Worm (Caenorhabditis elegans) whole organism, L4 larva: ENCODE results near the gene cnc-7.
A peak's percentile ranks its signal among the peaks of the same experiment; 100 is the strongest.

Experiments used
- F10B5.3 ChIP-seq: sonication (generic microtip); optimal IDR thresholded peaks from 2 replicates; lab custom pipeline; 2016; ENCODE audit warnings: mild to moderate bottlenecking, missing genetic modification characterization, missing compliant biosample characterization
- T26A8.4 ChIP-seq: fragments of 200-800 bp; sonication (Bioruptor generic); IDR thresholded peaks from 2 replicates; pipeline ENCODE4 v1.3.6; 2022; ENCODE audit warnings: missing genetic modification characterization, missing compliant biosample characterization
- Y105C5A.15 ChIP-seq: fragments of 200-800 bp; sonication (Bioruptor generic); IDR thresholded peaks from 2 replicates; pipeline ENCODE4 v1.3.6; 2022; ENCODE audit warnings: missing genetic modification characterization, missing compliant biosample characterization
- Y5F2A.4 ChIP-seq: fragments of 200-800 bp; sonication (Bioruptor generic); optimal IDR thresholded peaks from 2 replicates; lab custom pipeline; 2018; ENCODE audit warnings: mild to moderate bottlenecking, missing genetic modification characterization, missing compliant biosample characterization
- Y75B8A.6 ChIP-seq: fragments of 200-800 bp; sonication (Bioruptor generic); IDR thresholded peaks from 2 replicates; pipeline ENCODE4 v1.3.6; 2022; ENCODE audit warnings: missing genetic modification reagents, missing genetic modification characterization, missing compliant biosample characterization
- ZK546.5 ChIP-seq, 2 experiments: sonication (generic microtip); optimal IDR thresholded peaks; 2 replicates each; lab custom pipeline; 2017; ENCODE audit warnings: missing biosample characterization in 2 of 2, missing genetic modification characterization in 2 of 2
- aha-1 ChIP-seq: fragments of 150-350 bp; peaks from one replicate; lab custom pipeline; 2014; ENCODE audit warnings: missing biosample characterization, missing genetic modification characterization
- ama-1 ChIP-seq: fragments of 150-350 bp; optimal IDR thresholded peaks from 2 replicates; lab custom pipeline; 2014; ENCODE audit warnings: inconsistent platforms, mixed read lengths
- ceh-28 ChIP-seq: fragments of 150-350 bp; optimal IDR thresholded peaks from 2 replicates; lab custom pipeline; 2014; ENCODE audit warnings: missing biosample characterization, missing genetic modification reagents, missing genetic modification characterization
- ceh-62 ChIP-seq: sonication (generic microtip); optimal IDR thresholded peaks from 2 replicates; lab custom pipeline; 2017; ENCODE audit warnings: missing biosample characterization, missing genetic modification characterization
- ceh-82 ChIP-seq: sonication (generic microtip); optimal IDR thresholded peaks from 2 replicates; lab custom pipeline; 2017; ENCODE audit warnings: missing biosample characterization, missing genetic modification characterization
- ctbp-1 ChIP-seq: fragments of 200-800 bp; sonication (Bioruptor generic); IDR thresholded peaks from 2 replicates; pipeline ENCODE4 v1.3.6; 2022; ENCODE audit warnings: missing genetic modification reagents, missing genetic modification characterization, missing compliant biosample characterization
- daf-12 ChIP-seq: fragments of 150-350 bp; optimal IDR thresholded peaks from 2 replicates; lab custom pipeline; 2014; ENCODE audit warnings: missing biosample characterization, missing genetic modification reagents, missing genetic modification characterization
- daf-16 ChIP-seq, 3 experiments: sonication (generic microtip); optimal IDR thresholded peaks; 2 replicates each; lab custom pipeline; 2016 to 2017; ENCODE audit warnings: missing genetic modification characterization in 3 of 3, missing genetic modification reagents in 3 of 3, mild to moderate bottlenecking in 2 of 3, missing compliant biosample characterization in 2 of 3, missing biosample characterization in 1 of 3, moderate library complexity in 1 of 3
- daf-8 ChIP-seq: fragments of 200-800 bp; sonication (Bioruptor generic); IDR thresholded peaks from 2 replicates; pipeline ENCODE4 v1.3.6; 2022; ENCODE audit warnings: missing genetic modification characterization, missing compliant biosample characterization
- dmd-6 ChIP-seq: fragments of 200-800 bp; sonication (Bioruptor generic); IDR thresholded peaks from 2 replicates; pipeline ENCODE4 v1.3.6; 2022; ENCODE audit warnings: missing genetic modification reagents, missing genetic modification characterization, missing compliant biosample characterization
- dmd-8 ChIP-seq: fragments of 200-800 bp; sonication (Bioruptor generic); IDR thresholded peaks from 2 replicates; pipeline ENCODE4 v1.3.6; 2022; ENCODE audit warnings: missing genetic modification characterization, missing compliant biosample characterization
- dmd-9 ChIP-seq: fragments of 200-800 bp; sonication (Bioruptor generic); IDR thresholded peaks from 2 replicates; pipeline ENCODE4 v1.3.6; 2022; ENCODE audit warnings: missing genetic modification reagents, missing genetic modification characterization, missing compliant biosample characterization
- egl-27 ChIP-seq: sonication (generic microtip); optimal IDR thresholded peaks from 3 replicates; lab custom pipeline; 2017; ENCODE audit warnings: missing biosample characterization, missing genetic modification reagents, missing genetic modification characterization
- fkh-10 ChIP-seq: fragments of 150-350 bp; optimal IDR thresholded peaks from 2 replicates; lab custom pipeline; 2014; ENCODE audit warnings: missing biosample characterization, missing genetic modification reagents, missing genetic modification characterization
- hif-1 ChIP-seq, 2 experiments: sonication (generic microtip); optimal IDR thresholded peaks; 2 replicates each; lab custom pipeline; 2016 to 2017; ENCODE audit warnings: missing compliant biosample characterization in 2 of 2, missing genetic modification characterization in 2 of 2, missing genetic modification reagents in 2 of 2, missing genotype in 2 of 2, mild to moderate bottlenecking in 1 of 2
- hlh-11 ChIP-seq: fragments of 200-800 bp; sonication (Bioruptor generic); optimal IDR thresholded peaks from 2 replicates; lab custom pipeline; 2018; ENCODE audit warnings: mild to moderate bottlenecking, missing genetic modification characterization, missing compliant biosample characterization
- hlh-30 ChIP-seq: sonication (generic microtip); optimal IDR thresholded peaks from 2 replicates; lab custom pipeline; 2017; ENCODE audit warnings: antibody characterized with exemption, mild to moderate bottlenecking, missing genetic modification characterization, missing compliant biosample characterization; ENCODE audit not compliant: insufficient read depth
- lin-15B ChIP-seq: fragments of 150-350 bp; sonication (generic microtip); optimal IDR thresholded peaks from 3 replicates; lab custom pipeline; 2014; ENCODE audit warnings: missing biosample characterization, missing genetic modification characterization
- lin-39 ChIP-seq: fragments of 150-350 bp; optimal IDR thresholded peaks from 2 replicates; lab custom pipeline; 2014; ENCODE audit warnings: missing biosample characterization, missing genetic modification reagents, missing genetic modification characterization
- lir-3 ChIP-seq: sonication (generic microtip); optimal IDR thresholded peaks from 2 replicates; lab custom pipeline; 2016; ENCODE audit warnings: mild to moderate bottlenecking, missing genetic modification characterization, missing compliant biosample characterization
- madf-5 ChIP-seq, 2 experiments: fragments of 200-800 bp; sonication (Bioruptor generic); IDR thresholded peaks; 2 replicates each; pipeline ENCODE4 v1.3.6; 2022; ENCODE audit warnings: missing compliant biosample characterization in 2 of 2, missing genetic modification characterization in 2 of 2
- madf-9 ChIP-seq: fragments of 200-800 bp; sonication (Bioruptor generic); conservative IDR thresholded peaks from 2 replicates; pipeline ENCODE4 v1.3.6; 2022; ENCODE audit warnings: missing genetic modification reagents, missing genetic modification characterization, missing compliant biosample characterization
- mdl-1 ChIP-seq, 2 experiments: fragments of 150-350 bp in 1 of 2; sonication (generic microtip) in 1 of 2; optimal IDR thresholded peaks; 2 replicates each; lab custom pipeline; 2014 to 2017; ENCODE audit warnings: missing biosample characterization in 2 of 2, missing genetic modification characterization in 2 of 2
- mdt-29 ChIP-seq: fragments of 200-800 bp; sonication (Bioruptor generic); IDR thresholded peaks from 2 replicates; pipeline ENCODE4 v1.3.6; 2022; ENCODE audit warnings: missing genetic modification reagents, missing genetic modification characterization, missing compliant biosample characterization
- mep-1 ChIP-seq: fragments of 150-350 bp; sonication (generic microtip); optimal IDR thresholded peaks from 3 replicates; lab custom pipeline; 2014; ENCODE audit warnings: missing biosample characterization, missing genetic modification characterization
- nhr-10 ChIP-seq: fragments of 150-350 bp; optimal IDR thresholded peaks from 2 replicates; lab custom pipeline; 2014; ENCODE audit warnings: missing biosample characterization, missing genetic modification characterization
- nhr-11 ChIP-seq: fragments of 150-350 bp; optimal IDR thresholded peaks from 2 replicates; lab custom pipeline; 2014; ENCODE audit warnings: missing biosample characterization, missing genetic modification characterization
- nhr-25 ChIP-seq: sonication (generic microtip); optimal IDR thresholded peaks from 2 replicates; lab custom pipeline; 2017; ENCODE audit warnings: missing genetic modification characterization, mild to moderate bottlenecking, missing compliant biosample characterization, antibody characterized with exemption, moderate library complexity, borderline replicate concordance; ENCODE audit not compliant: insufficient read depth
- nhr-28 ChIP-seq: fragments of 150-350 bp; optimal IDR thresholded peaks from 2 replicates; lab custom pipeline; 2014; ENCODE audit warnings: missing biosample characterization, missing genetic modification characterization
- nhr-6 ChIP-seq: fragments of 150-350 bp; optimal IDR thresholded peaks from 2 replicates; lab custom pipeline; 2014; ENCODE audit warnings: missing biosample characterization, missing genetic modification characterization
- nhr-77 ChIP-seq: fragments of 150-350 bp; optimal IDR thresholded peaks from 2 replicates; lab custom pipeline; 2014; ENCODE audit warnings: missing biosample characterization, missing genetic modification characterization
- php-3 ChIP-seq: fragments of 200-800 bp; sonication (Bioruptor generic); IDR thresholded peaks from 2 replicates; pipeline ENCODE4 v1.3.6; 2022; ENCODE audit warnings: missing genetic modification reagents, missing genetic modification characterization, missing compliant biosample characterization
- rbr-2 ChIP-seq: sonication (generic microtip); optimal IDR thresholded peaks from 2 replicates; lab custom pipeline; 2016; ENCODE audit warnings: missing genotype, missing genetic modification characterization, missing compliant biosample characterization
- saeg-2 ChIP-seq: fragments of 200-800 bp; sonication (Bioruptor generic); IDR thresholded peaks from 2 replicates; pipeline ENCODE4 v1.3.6; 2022; ENCODE audit warnings: missing genetic modification reagents, missing genetic modification characterization, missing compliant biosample characterization
- set-16 ChIP-seq: fragments of 200-800 bp; sonication (Bioruptor generic); IDR thresholded peaks from 2 replicates; pipeline ENCODE4 v1.3.6; 2022; ENCODE audit warnings: missing genetic modification reagents, missing genetic modification characterization, missing compliant biosample characterization
- skn-1 ChIP-seq: fragments of 150-350 bp; optimal IDR thresholded peaks from 2 replicates; lab custom pipeline; 2014; ENCODE audit warnings: missing biosample characterization, missing genetic modification characterization
- spr-3 ChIP-seq: fragments of 200-800 bp; sonication (Bioruptor generic); optimal IDR thresholded peaks from 2 replicates; lab custom pipeline; 2018; ENCODE audit warnings: mild to moderate bottlenecking, missing genetic modification characterization, missing compliant biosample characterization
- tag-97 ChIP-seq: fragments of 200-800 bp; sonication (Bioruptor generic); IDR thresholded peaks from 2 replicates; pipeline ENCODE4 v1.3.6; 2022; ENCODE audit warnings: missing genetic modification characterization, missing compliant biosample characterization
- tra-1 ChIP-seq: fragments of 200-800 bp; sonication (Bioruptor generic); IDR thresholded peaks from 2 replicates; pipeline ENCODE4 v1.3.6; 2022; ENCODE audit warnings: missing genetic modification reagents, missing genetic modification characterization, missing compliant biosample characterization
- unc-130 ChIP-seq: sonication (generic microtip); optimal IDR thresholded peaks from 2 replicates; lab custom pipeline; 2016; ENCODE audit warnings: missing genetic modification reagents, missing genetic modification characterization, missing compliant biosample characterization
- unc-39 ChIP-seq: sonication (generic microtip); optimal IDR thresholded peaks from 2 replicates; lab custom pipeline; 2017; ENCODE audit warnings: missing biosample characterization, missing genetic modification characterization
- unc-62 ChIP-seq, 3 experiments: fragments of 150-350 bp in 1 of 3; sonication (generic microtip); optimal IDR thresholded peaks in 2 of 3; peaks in 1 of 3; 1 replicate in 1 of 3; 2 replicates in 2 of 3; lab custom pipeline; 2014 to 2017; ENCODE audit warnings: missing biosample characterization in 3 of 3, missing genetic modification characterization in 3 of 3, missing genetic modification reagents in 3 of 3, missing genotype in 1 of 3
- zfp-2 ChIP-seq: sonication (generic microtip); optimal IDR thresholded peaks from 2 replicates; lab custom pipeline; 2016; ENCODE audit warnings: mild to moderate bottlenecking, missing genetic modification characterization, missing compliant biosample characterization
- zip-11 ChIP-seq: fragments of 200-800 bp; sonication (Bioruptor generic); IDR thresholded peaks from 2 replicates; pipeline ENCODE4 v1.3.6; 2022; ENCODE audit warnings: missing genetic modification characterization, missing compliant biosample characterization
- ztf-7 ChIP-seq: fragments of 150-350 bp; optimal IDR thresholded peaks from 2 replicates; lab custom pipeline; 2014; ENCODE audit warnings: missing biosample characterization, missing genetic modification characterization

Gene cnc-7

ce11 chrV:20418768-20419167, 24.9 kb downstream of the cnc-7 start (continued):
- peak; percentile 86 for TF ChIP-seq php-3 (GFP tag; lab: Robert Waterston, UW)
- no peak for TF ChIP-seq Y105C5A.15
- no peak for TF ChIP-seq lin-15B
- no peak for TF ChIP-seq Y75B8A.6 (GFP tag; lab: Robert Waterston, UW)
- TF ChIP-seq daf-12 (tag; lab: Kevin White, UChicago) = no peak
- TF ChIP-seq daf-8 (GFP tag; lab: Robert Waterston, UW) = no peak
- TF ChIP-seq nhr-6 (tag; lab: Kevin White, UChicago) = peak; percentile 81
- no peak for TF ChIP-seq dmd-8
- TF ChIP-seq nhr-77 (tag; lab: Kevin White, UChicago) = peak; percentile 90
- TF ChIP-seq unc-130 (GFP tag; lab: Kevin White, UChicago) = no peak
- TF ChIP-seq dmd-6 (GFP tag; lab: Robert Waterston, UW) = peak; percentile 91
- TF ChIP-seq madf-9 (GFP tag; lab: Robert Waterston, UW) = no peak
- no peak for TF ChIP-seq F10B5.3 (tag; lab: Kevin White, UChicago)
- TF ChIP-seq spr-3 (GFP tag; lab: Kevin White, UChicago) = no peak
- no peak for TF ChIP-seq ceh-62
- TF ChIP-seq nhr-28 (tag; lab: Kevin White, UChicago) = peak; percentile 84
- TF ChIP-seq lin-39 (tag; lab: Kevin White, UChicago) = no peak
- no peak for TF ChIP-seq ama-1 (lab: Kevin White, UChicago)
- no peak for TF ChIP-seq lir-3 (tag; lab: Kevin White, UChicago)
- TF ChIP-seq set-16 (GFP tag; lab: Robert Waterston, UW) = peak; percentile 13; the same call in 1 of the 2 replicates
- TF ChIP-seq aha-1 = peak; percentile 2
- TF ChIP-seq hlh-30 (tag; lab: Kevin White, UChicago) = peak; percentile 97
- peak in 1 of 2 experiments; percentile 80 for TF ChIP-seq daf-16 (GFP tag; optimal IDR thresholded peaks at IDR 0.05; lab: Kevin White, UChicago)
- TF ChIP-seq daf-16 (tag; optimal IDR thresholded peaks at IDR 0.05; lab: Kevin White, UChicago) = peak; percentile 96
- no peak for TF ChIP-seq ctbp-1 (GFP tag; lab: Robert Waterston, UW)
- peak; percentile 54; the same call in 1 of the 2 replicates for TF ChIP-seq mdt-29 (GFP tag; lab: Robert Waterston, UW)
- no peak for TF ChIP-seq ceh-82 (tag; lab: Kevin White, UChicago)
- peak; percentile 71 for TF ChIP-seq T26A8.4 (GFP tag; lab: Robert Waterston, UW)
- 0 out of 2 replicates have a peak, but pooled peaks have one; percentile 27 for TF ChIP-seq saeg-2 (GFP tag; lab: Robert Waterston, UW)
- no peak for TF ChIP-seq dmd-9
- TF ChIP-seq nhr-10 (tag; lab: Kevin White, UChicago) = no peak
- no peak for TF ChIP-seq zip-11 (GFP tag; lab: Robert Waterston, UW)
- peak; percentile 72 for TF ChIP-seq nhr-11 (tag; lab: Kevin White, UChicago)
- TF ChIP-seq Y5F2A.4 = no peak
- no peak for TF ChIP-seq unc-39
- TF ChIP-seq ztf-7 = no peak
- no peak for TF ChIP-seq tag-97 (GFP tag; lab: Robert Waterston, UW)
- TF ChIP-seq ceh-28 (tag; lab: Kevin White, UChicago) = no peak
- TF ChIP-seq mdl-1 (tag; optimal IDR thresholded peaks at IDR 0.05; lab: Kevin White, UChicago) = peak; percentile 54 to 93
- TF ChIP-seq fkh-10 (GFP tag; lab: Kevin White, UChicago) = no peak
- no peak for TF ChIP-seq zfp-2 (tag; lab: Kevin White, UChicago)
- TF ChIP-seq madf-5 (GFP tag; IDR thresholded peaks at IDR 0.05; lab: Robert Waterston, UW) = no peak
- TF ChIP-seq hif-1 (tag; optimal IDR thresholded peaks at IDR 0.05; lab: Kevin White, UChicago) = peak in 1 of 2 experiments; percentile 72
- no peak for TF ChIP-seq ZK546.5 (tag; optimal IDR thresholded peaks at IDR 0.05; lab: Kevin White, UChicago)
- TF ChIP-seq rbr-2 (tag; lab: Kevin White, UChicago) = no peak
- TF ChIP-seq egl-27 (tag; lab: Kevin White, UChicago) = no peak
- no peak for TF ChIP-seq nhr-25 (tag; lab: Kevin White, UChicago)
- TF ChIP-seq skn-1 = no peak
- TF ChIP-seq mep-1 (tag; lab: Kevin White, UChicago) = peak; percentile 71
- TF ChIP-seq unc-62 (GFP tag; optimal IDR thresholded peaks at IDR 0.05 in 1 of 2; lab: Kevin White, UChicago) = peak in 1 of 2 experiments; percentile 99
- no peak for TF ChIP-seq unc-62 (tag; optimal IDR thresholded peaks at IDR 0.05; lab: Kevin White, UChicago)
- peak; percentile 56; the same call in 1 of the 2 replicates for TF ChIP-seq tra-1
- peak; percentile 97 for TF ChIP-seq hlh-11 (tag; lab: Kevin White, UChicago)
